Fruit fly (Drosophila melanogaster): Measurements from ENCODE around the gene CG13912.

dm6 chr3L:1202588-1203195, 13.3 kb downstream of the CG13912 start, which contains the start of gene meep:
- TF ChIP-seq psq (GFP tag; optimal IDR thresholded peaks at IDR 0.05) = no peak
- no peak for TF ChIP-seq h (GFP tag; optimal IDR thresholded peaks at IDR 0.05)
- TF ChIP-seq Dfd (GFP tag; optimal IDR thresholded peaks at IDR 0.05) = no peak
- no peak for TF ChIP-seq CG9705 (GFP tag; optimal IDR thresholded peaks at IDR 0.05)
- TF ChIP-seq Sp1 (GFP tag; optimal IDR thresholded peaks at IDR 0.05) = no peak
- no peak for TF ChIP-seq fru (GFP tag; optimal IDR thresholded peaks at IDR 0.05)
- no peak for TF ChIP-seq lola (GFP tag; optimal IDR thresholded peaks at IDR 0.05)

All from whole organism, wandering third instar larva.